Fruit fly (Drosophila melanogaster): ENCODE measurements around the gene Mps1.

The Mps1 gene

DNA sequence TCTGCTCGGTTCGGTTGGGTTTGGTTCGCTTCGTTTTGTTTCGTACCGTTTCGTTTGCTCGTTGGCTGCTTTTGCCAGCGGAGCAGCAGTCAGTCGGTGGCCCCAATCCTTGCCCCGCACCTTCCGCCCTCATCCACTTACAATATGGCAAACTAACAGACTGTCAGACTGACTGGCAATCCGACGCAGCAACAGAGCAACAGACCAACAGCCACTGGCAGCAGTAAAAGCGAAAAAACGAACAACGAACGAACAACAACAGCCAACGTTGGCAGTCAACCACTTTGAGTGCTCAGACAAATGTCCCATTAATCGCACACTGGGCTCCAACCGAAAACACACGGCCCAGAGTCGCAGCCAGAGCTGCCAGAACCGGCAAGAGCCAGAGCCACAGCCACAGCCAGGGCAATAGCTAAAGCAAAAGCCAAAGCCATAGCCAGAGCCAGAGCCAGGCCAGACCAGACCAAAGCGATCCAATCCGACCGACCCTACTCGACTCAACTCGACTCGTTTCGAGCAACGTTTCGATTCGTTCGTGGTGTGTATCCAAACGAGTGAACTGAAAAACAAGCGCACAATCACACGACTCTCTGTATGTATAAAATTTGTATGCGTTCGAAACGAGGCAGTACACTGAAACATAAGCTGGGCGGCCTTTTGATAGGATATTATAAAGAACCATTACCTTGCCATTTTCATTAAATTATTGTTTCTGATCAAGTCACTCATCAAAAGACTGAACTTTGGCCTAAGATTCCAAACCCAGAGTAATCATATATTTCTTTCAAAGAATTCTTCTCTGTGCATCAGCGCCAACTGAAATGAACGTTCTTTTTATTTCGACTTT, 32.8 kb downstream of the Mps1 start (continued):
- TF ChIP-seq CG32767 (GFP tag; IDR thresholded peaks at IDR 0.05) (peak; percentile 99), esg (GFP tag; conservative IDR thresholded peaks at IDR 0.05) (peak; percentile 99), Blimp-1 (GFP tag; optimal IDR thresholded peaks at IDR 0.05) (peak; percentile 98), CG10321 (GFP tag; IDR thresholded peaks at IDR 0.05) (peak; percentile 88), CG9215 (GFP tag; IDR thresholded peaks at IDR 0.05) (peak; percentile 97), E2f1 (GFP tag; IDR thresholded peaks at IDR 0.05) (peak; percentile 99), Gsc (GFP tag; IDR thresholded peaks at IDR 0.05) (peak; percentile 97), Opbp (GFP tag; IDR thresholded peaks at IDR 0.05; ENCODE audit: partially characterized antibody) (0 out of 3 replicates have a peak, but pooled peaks have one; percentile 31), CG15073 (GFP tag; optimal IDR thresholded peaks at IDR 0.05) (peak; percentile 91), chinmo (GFP tag; IDR thresholded peaks at IDR 0.05; ENCODE audit: partially characterized antibody) (peak; percentile 90), eve (GFP tag; optimal IDR thresholded peaks at IDR 0.05) (no peak), az2 (GFP tag; optimal IDR thresholded peaks at IDR 0.05) (peak; percentile 99), zf30C (GFP tag; optimal IDR thresholded peaks at IDR 0.05) (peak; percentile 89), ham (GFP tag; IDR thresholded peaks at IDR 0.05) (peak; percentile 96), Dip3 (GFP tag; optimal IDR thresholded peaks at IDR 0.05) (peak; percentile 99), CG5245 (GFP tag; optimal IDR thresholded peaks at IDR 0.05) (peak; percentile 99), chif (GFP tag; optimal IDR thresholded peaks at IDR 0.05) (peak; percentile 99), mirr (GFP tag; optimal IDR thresholded peaks at IDR 0.05) (peak; percentile 68), CG31388 (GFP tag; optimal IDR thresholded peaks at IDR 0.05) (peak; percentile 97), ab (GFP tag; optimal IDR thresholded peaks at IDR 0.05) (peak; percentile 99), Dll (GFP tag; IDR thresholded peaks at IDR 0.05; ENCODE audit: partially characterized antibody) (no peak), CG34422 (GFP tag; IDR thresholded peaks at IDR 0.05) (peak; percentile 99), CG17385 (GFP tag; optimal IDR thresholded peaks at IDR 0.05) (peak; percentile 98), MBD-R2 (GFP tag; IDR thresholded peaks at IDR 0.05) (peak; percentile 97), CG17359 (tag; optimal IDR thresholded peaks at IDR 0.05) (peak; percentile 99), ERR (GFP tag; optimal IDR thresholded peaks at IDR 0.05) (peak; percentile 98), rib (GFP tag; IDR thresholded peaks at IDR 0.05) (peak; percentile 97), ro (GFP tag; IDR thresholded peaks at IDR 0.05) (peak; percentile 97), jumu (GFP tag; optimal IDR thresholded peaks at IDR 0.05) (peak; percentile 99), bowl (GFP tag; IDR thresholded peaks at IDR 0.05) (peak; percentile 97), CG10431 (GFP tag; optimal IDR thresholded peaks at IDR 0.05) (peak; percentile 89), lab (GFP tag; optimal IDR thresholded peaks at IDR 0.05) (peak; percentile 99), zen (tag; optimal IDR thresholded peaks at IDR 0.05) (peak; percentile 95), BEAF-32 (GFP tag; optimal IDR thresholded peaks at IDR 0.05) (peak; percentile 28), Atf6 (GFP tag; IDR thresholded peaks at IDR 0.05) (peak; percentile 99), CG4854 (GFP tag; optimal IDR thresholded peaks at IDR 0.05) (peak; percentile 99), CG4820 (GFP tag; optimal IDR thresholded peaks at IDR 0.05) (peak; percentile 98), fd64A (GFP tag; optimal IDR thresholded peaks at IDR 0.05) (peak; percentile 97), CG8765 (GFP tag; IDR thresholded peaks at IDR 0.05) (peak; percentile 96), danr (GFP tag; IDR thresholded peaks at IDR 0.05) (peak; percentile 99), Scr (GFP tag; IDR thresholded peaks at IDR 0.05; ENCODE audit: partially characterized antibody) (no peak), CG2120 (GFP tag; optimal IDR thresholded peaks at IDR 0.05) (peak; percentile 99), CG11504 (tag; optimal IDR thresholded peaks at IDR 0.05) (peak; percentile 98), CG14014 (GFP tag; IDR thresholded peaks at IDR 0.05) (peak; percentile 99), CG13624 (GFP tag; optimal IDR thresholded peaks at IDR 0.05) (peak; percentile 99), CG18011 (GFP tag; optimal IDR thresholded peaks at IDR 0.05) (peak; percentile 93), Adf1 (GFP tag; IDR thresholded peaks at IDR 0.05) (peak; percentile 91), eyg (GFP tag; optimal IDR thresholded peaks at IDR 0.05) (peak; percentile 99), slbo (GFP tag; IDR thresholded peaks at IDR 0.05) (peak; percentile 99)
